Worm (Caenorhabditis elegans): ENCODE results near the gene srd-19.
A peak's percentile ranks its signal among the peaks of the same experiment; 100 is the strongest.

The srd-19 gene

ce11 chrV:13417513-13417912 is 11.0 kb downstream of the srd-19 start, which contains the start of gene F53F1.6:
Gene F53F1.6 (minus strand): TSS chrV:13417613.
- TF ChIP-seq ceh-58 (GFP tag; IDR thresholded peaks at IDR 0.05) = no peak
- TF ChIP-seq nfyb-1 (GFP tag; IDR thresholded peaks at IDR 0.05) = no peak
- no peak for TF ChIP-seq Y53F4B.3 (GFP tag; IDR thresholded peaks at IDR 0.05)
- TF ChIP-seq egrh-3 (GFP tag; IDR thresholded peaks at IDR 0.05) = no peak
- no peak for TF ChIP-seq Y53G8AR.9 (GFP tag; conservative IDR thresholded peaks at IDR 0.05)
- no peak for TF ChIP-seq Y95B8A.8 (GFP tag; IDR thresholded peaks at IDR 0.05)
- TF ChIP-seq sdz-38 (tag; optimal IDR thresholded peaks at IDR 0.05) = no peak
- TF ChIP-seq F23B12.7 (tag; optimal IDR thresholded peaks at IDR 0.05; ENCODE audit: insufficient read depth) = no peak
- no peak for TF ChIP-seq lag-1 (GFP tag; IDR thresholded peaks at IDR 0.05)

- TF ChIP-seq ceh-27 (GFP tag; optimal IDR thresholded peaks at IDR 0.05) (no peak), hlh-26 (GFP tag; conservative IDR thresholded peaks at IDR 0.05) (no peak), lin-54 (GFP tag; optimal IDR thresholded peaks at IDR 0.05) (no peak), chd-7 (tag; optimal IDR thresholded peaks at IDR 0.05) (no peak), let-607 (tag; optimal IDR thresholded peaks at IDR 0.05) (no peak), Y67H2A.10 (GFP tag; conservative IDR thresholded peaks at IDR 0.05) (no peak), ceh-58 (GFP tag; IDR thresholded peaks at IDR 0.05) (no peak), T26A5.8 (tag; optimal IDR thresholded peaks at IDR 0.05) (no peak), dpff-1 (tag; optimal IDR thresholded peaks at IDR 0.05) (no peak), ztf-6 (GFP tag; IDR thresholded peaks at IDR 0.05) (no peak), F57C9.4 (tag; optimal IDR thresholded peaks at IDR 0.05) (no peak), hrde-1 (tag; optimal IDR thresholded peaks at IDR 0.05; ENCODE audit: borderline replicate concordance) (no peak), hlh-12 (tag; optimal IDR thresholded peaks at IDR 0.05) (no peak), atf-7 (tag; optimal IDR thresholded peaks at IDR 0.05) (no peak), die-1 (tag; optimal IDR thresholded peaks at IDR 0.05) (no peak)
Observed at ce11 chrV:13416076-13416475, 12.5 kb downstream of the srd-19 start.

ce11 chrV:13415462-13415861 is 13.1 kb downstream of the srd-19 start:
- TF ChIP-seq hmg-1.2 (GFP tag; IDR thresholded peaks at IDR 0.05) = no peak
- no peak for TF ChIP-seq Y56A3A.18 (GFP tag; IDR thresholded peaks at IDR 0.05)
- peak; percentile 30 for TF ChIP-seq zim-3 (tag; optimal IDR thresholded peaks at IDR 0.05)
- TF ChIP-seq Y79H2A.3 (GFP tag; conservative IDR thresholded peaks at IDR 0.05) = no peak
- no peak for TF ChIP-seq tbp1 (GFP tag; optimal IDR thresholded peaks at IDR 0.05)
- TF ChIP-seq aptf-3 (GFP tag; IDR thresholded peaks at IDR 0.05) = 0 out of 2 replicates have a peak, but pooled peaks have one; percentile 45
- peak; percentile 38 for TF ChIP-seq somi-1 (GFP tag; optimal IDR thresholded peaks at IDR 0.05)
- no peak for TF ChIP-seq F52B5.7 (tag; optimal IDR thresholded peaks at IDR 0.05)
- TF ChIP-seq ztf-28 (GFP tag; IDR thresholded peaks at IDR 0.05) = 0 out of 2 replicates have a peak, but pooled peaks have one; percentile 26
- TF ChIP-seq efl-1 (GFP tag; optimal IDR thresholded peaks at IDR 0.05) = no peak
- no peak; the same call in 1 of the 2 replicates for TF ChIP-seq zfh-2 (GFP tag; conservative IDR thresholded peaks at IDR 0.05)
- 0 out of 2 replicates have a peak, but pooled peaks have one; percentile 48 for TF ChIP-seq nfyb-1 (GFP tag; IDR thresholded peaks at IDR 0.05)
- no peak for TF ChIP-seq ZK185.1 (tag; optimal IDR thresholded peaks at IDR 0.05; ENCODE audit: poor library complexity, severe bottlenecking)
- no peak for TF ChIP-seq gei-17 (GFP tag; optimal IDR thresholded peaks at IDR 0.05)
- peak; percentile 98 for TF ChIP-seq egrh-3 (GFP tag; IDR thresholded peaks at IDR 0.05)
- TF ChIP-seq egl-18 (GFP tag; IDR thresholded peaks at IDR 0.05) = no peak
- TF ChIP-seq C17E4.6 (GFP tag; IDR thresholded peaks at IDR 0.05) = no peak
- no peak for TF ChIP-seq lin-40 (tag; optimal IDR thresholded peaks at IDR 0.05)
- TF ChIP-seq hlh-26 (GFP tag; conservative IDR thresholded peaks at IDR 0.05) = 0 out of 2 replicates have a peak, but pooled peaks have one; percentile 42
- no peak for TF ChIP-seq tlf-1 (GFP tag; optimal IDR thresholded peaks at IDR 0.05)
- TF ChIP-seq mes-4 (tag; optimal IDR thresholded peaks at IDR 0.05) = peak; percentile 53
- TF ChIP-seq egl-44 (GFP tag; IDR thresholded peaks at IDR 0.05) = no peak

Measured in whole organism, young adult.